Worm (Caenorhabditis elegans) whole organism, midembryonic: ENCODE data around the gene sre-32.

Experiments
- cog-1 ChIP-seq: sonication (generic microtip); optimal IDR thresholded peaks from 2 replicates; lab custom pipeline; 2016; ENCODE audit warnings: missing genetic modification characterization, missing compliant biosample characterization
- flt-1 ChIP-seq: fragments of 200-800 bp; sonication (Bioruptor generic); IDR thresholded peaks from 2 replicates; pipeline ENCODE4 v1.3.6; 2022; ENCODE audit warnings: missing genetic modification characterization, missing compliant biosample characterization
- med-1 ChIP-seq: sonication (generic microtip); optimal IDR thresholded peaks from 2 replicates; lab custom pipeline; 2017; ENCODE audit warnings: missing genetic modification characterization, mild to moderate bottlenecking, missing compliant biosample characterization, antibody characterized with exemption, missing genetic modification reagents; ENCODE audit not compliant: insufficient read depth

DNA sequence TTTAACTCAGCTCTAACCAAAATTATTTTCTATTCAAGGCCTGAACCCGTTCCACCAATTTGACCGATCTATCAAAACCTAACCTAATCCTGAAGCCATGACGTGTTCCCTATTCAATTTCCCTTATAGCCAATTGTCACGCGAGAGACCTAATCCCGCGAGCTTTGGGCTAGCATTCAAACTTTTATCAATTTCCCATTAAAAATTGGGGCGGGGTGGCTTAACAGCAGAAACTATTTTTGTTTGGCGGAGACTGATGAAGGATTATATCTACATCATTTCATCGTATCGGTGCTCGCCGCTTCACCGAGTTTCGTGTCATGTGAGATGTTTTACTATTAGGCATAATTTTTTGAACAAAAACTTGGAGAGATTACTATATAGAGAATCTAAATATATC, 32.3 kb upstream of the sre-32 start:
- TF ChIP-seq med-1 (GFP tag; lab: Kevin White, UChicago): no peak
- TF ChIP-seq flt-1: no peak
- no peak for TF ChIP-seq cog-1
